Worm (Caenorhabditis elegans): Measurements from ENCODE around the gene Y43C5A.3.

- TF ChIP-seq lin-15B (tag; optimal IDR thresholded peaks at IDR 0.05) (no peak), nhr-77 (tag; optimal IDR thresholded peaks at IDR 0.05) (no peak), nhr-11 (tag; optimal IDR thresholded peaks at IDR 0.05) (no peak), nhr-6 (tag; optimal IDR thresholded peaks at IDR 0.05) (no peak), nhr-102 (tag; optimal IDR thresholded peaks at IDR 0.05) (no peak), snpc-4 (tag; optimal IDR thresholded peaks at IDR 0.05) (no peak), mdt-29 (GFP tag; IDR thresholded peaks at IDR 0.05) (no peak), pqm-1 (tag; optimal IDR thresholded peaks at IDR 0.05) (peak; percentile 6), aly-2 (tag; optimal IDR thresholded peaks at IDR 0.05) (no peak), zag-1 (tag; optimal IDR thresholded peaks at IDR 0.05) (no peak)
Measured at ce11 chrIV:10269137-10269933, 4.5 kb upstream of the Y43C5A.3 start, which contains the start of the genes nspd-7 and Y43C5A.2.

Data from whole organism, L4 larva.